Worm (Caenorhabditis elegans) whole organism, L3 larva: ENCODE results near the gene sri-50.

Source experiments
- R02D3.7 ChIP-seq: fragments of 150-350 bp; optimal IDR thresholded peaks from 2 replicates; lab custom pipeline; 2014; ENCODE audit warnings: missing biosample characterization, missing genetic modification characterization
- ZK546.5 ChIP-seq: sonication (generic microtip); optimal IDR thresholded peaks from 2 replicates; lab custom pipeline; 2017; ENCODE audit warnings: missing biosample characterization, missing genetic modification characterization
- ama-1 ChIP-seq: fragments of 150-350 bp; optimal IDR thresholded peaks from 2 replicates; lab custom pipeline; 2018
- ceh-16 ChIP-seq: sonication (generic microtip); optimal IDR thresholded peaks from 2 replicates; lab custom pipeline; 2017; ENCODE audit warnings: missing biosample characterization, missing genetic modification characterization
- ceh-82 ChIP-seq: fragments of 150-350 bp; optimal IDR thresholded peaks from 2 replicates; lab custom pipeline; 2014; ENCODE audit warnings: missing biosample characterization, missing genetic modification characterization
- ceh-9 ChIP-seq: sonication (generic microtip); optimal IDR thresholded peaks from 2 replicates; lab custom pipeline; 2018; ENCODE audit warnings: missing biosample characterization, missing genetic modification characterization
- daf-12 ChIP-seq: fragments of 150-350 bp; optimal IDR thresholded peaks from 2 replicates; lab custom pipeline; 2014; ENCODE audit warnings: missing biosample characterization, missing genetic modification reagents, missing genetic modification characterization
- egl-27 ChIP-seq: sonication (generic microtip); optimal IDR thresholded peaks from 4 replicates; lab custom pipeline; 2017; ENCODE audit warnings: missing biosample characterization, missing genetic modification reagents, missing genetic modification characterization
- egl-5 ChIP-seq: fragments of 150-350 bp; optimal IDR thresholded peaks from 2 replicates; lab custom pipeline; 2017; ENCODE audit warnings: missing biosample characterization, missing genetic modification reagents, missing genetic modification characterization, inconsistent platforms
- elt-2 ChIP-seq: sonication (generic microtip); optimal IDR thresholded peaks from 2 replicates; lab custom pipeline; 2016; ENCODE audit warnings: missing genetic modification reagents, mild to moderate bottlenecking, missing genetic modification characterization, missing compliant biosample characterization
- fkh-10 ChIP-seq: sonication (generic microtip); optimal IDR thresholded peaks from 2 replicates; lab custom pipeline; 2017; ENCODE audit warnings: missing biosample characterization, missing genetic modification reagents, missing genetic modification characterization
- fos-1 ChIP-seq: fragments of 150-350 bp; optimal IDR thresholded peaks from 2 replicates; lab custom pipeline; 2014; ENCODE audit warnings: missing biosample characterization, missing genetic modification characterization
- hmg-11 ChIP-seq: sonication (generic microtip); optimal IDR thresholded peaks from 2 replicates; lab custom pipeline; 2016; ENCODE audit warnings: missing genetic modification characterization, missing compliant biosample characterization
- jun-1 ChIP-seq: fragments of 150-350 bp; optimal IDR thresholded peaks from 2 replicates; lab custom pipeline; 2014; ENCODE audit warnings: missing biosample characterization, missing genetic modification reagents, missing genetic modification characterization
- lin-15B ChIP-seq: fragments of 150-350 bp; optimal IDR thresholded peaks from 2 replicates; lab custom pipeline; 2014; ENCODE audit warnings: missing biosample characterization, missing genetic modification characterization
- lsy-12 ChIP-seq: sonication (generic microtip); optimal IDR thresholded peaks from 2 replicates; lab custom pipeline; 2016; ENCODE audit warnings: mild to moderate bottlenecking, missing genetic modification characterization, missing compliant biosample characterization
- mml-1 ChIP-seq: fragments of 150-350 bp; sonication (generic microtip); optimal IDR thresholded peaks from 3 replicates; lab custom pipeline; 2014; ENCODE audit warnings: missing biosample characterization, missing genetic modification characterization
- nfya-1 ChIP-seq: sonication (generic microtip); optimal IDR thresholded peaks from 2 replicates; lab custom pipeline; 2017; ENCODE audit warnings: missing genetic modification characterization, mild to moderate bottlenecking, missing compliant biosample characterization, antibody characterized with exemption, moderate library complexity; ENCODE audit not compliant: insufficient read depth
- nhr-12 ChIP-seq: fragments of 150-350 bp; optimal IDR thresholded peaks from 2 replicates; lab custom pipeline; 2014; ENCODE audit warnings: missing biosample characterization, missing genetic modification characterization
- nhr-237 ChIP-seq: fragments of 150-350 bp; optimal IDR thresholded peaks from 2 replicates; lab custom pipeline; 2014; ENCODE audit warnings: missing biosample characterization, missing genetic modification characterization
- nhr-25 ChIP-seq: sonication (generic microtip); optimal IDR thresholded peaks from 2 replicates; lab custom pipeline; 2017; ENCODE audit warnings: missing biosample characterization, missing genetic modification characterization
- nhr-28 ChIP-seq: fragments of 150-350 bp; optimal IDR thresholded peaks from 2 replicates; lab custom pipeline; 2014; ENCODE audit warnings: missing biosample characterization, missing genetic modification characterization
- nhr-43 ChIP-seq: sonication (generic microtip); optimal IDR thresholded peaks from 2 replicates; lab custom pipeline; 2016; ENCODE audit warnings: mild to moderate bottlenecking, missing genetic modification characterization, missing compliant biosample characterization; ENCODE audit not compliant: poor library complexity, severe bottlenecking
- nhr-76 ChIP-seq: fragments of 150-350 bp; sonication (generic microtip); optimal IDR thresholded peaks from 5 replicates; lab custom pipeline; 2014; ENCODE audit warnings: missing biosample characterization, missing genetic modification characterization
- nhr-77 ChIP-seq: fragments of 150-350 bp; optimal IDR thresholded peaks from 2 replicates; lab custom pipeline; 2014; ENCODE audit warnings: missing biosample characterization, missing genetic modification characterization
- pha-4 ChIP-seq: fragments of 150-350 bp; optimal IDR thresholded peaks from 2 replicates; lab custom pipeline; 2014; ENCODE audit warnings: missing biosample characterization, missing genetic modification reagents, missing genetic modification characterization
- pqm-1 ChIP-seq: fragments of 150-350 bp; optimal IDR thresholded peaks from 2 replicates; lab custom pipeline; 2017; ENCODE audit warnings: missing biosample characterization, missing genetic modification characterization, inconsistent platforms
- sea-2 ChIP-seq: fragments of 150-350 bp; sonication (generic microtip); optimal IDR thresholded peaks from 4 replicates; lab custom pipeline; 2014; ENCODE audit warnings: missing biosample characterization, missing genetic modification reagents, missing genetic modification characterization
- skn-1 ChIP-seq: fragments of 150-350 bp; optimal IDR thresholded peaks from 2 replicates; lab custom pipeline; 2014; ENCODE audit warnings: missing biosample characterization, missing genetic modification characterization
- snpc-4 ChIP-seq: fragments of 150-350 bp; optimal IDR thresholded peaks from 2 replicates; lab custom pipeline; 2014; ENCODE audit warnings: missing biosample characterization, missing genetic modification characterization
- tbx-2 ChIP-seq: sonication (generic microtip); optimal IDR thresholded peaks from 2 replicates; lab custom pipeline; 2016; ENCODE audit warnings: mild to moderate bottlenecking, missing genetic modification characterization, missing compliant biosample characterization
- unc-62 ChIP-seq: fragments of 150-350 bp; sonication (generic microtip); optimal IDR thresholded peaks from 4 replicates; lab custom pipeline; 2014; ENCODE audit warnings: missing biosample characterization, missing genetic modification reagents, missing genetic modification characterization
- zag-1 ChIP-seq: fragments of 150-350 bp; optimal IDR thresholded peaks from 2 replicates; lab custom pipeline; 2014; ENCODE audit warnings: missing biosample characterization, missing genetic modification characterization
- ztf-4 ChIP-seq: fragments of 150-350 bp; optimal IDR thresholded peaks from 2 replicates; lab custom pipeline; 2014; ENCODE audit warnings: missing biosample characterization, missing genetic modification characterization

Gene sri-50

ce11 chrII:3248043-3248718 lies 44.7 kb downstream of the sri-50 start, which contains the start of the genes fbxc-50 and C17F4.2:
TSS of gene fbxc-50 (minus strand) at chrII:3248123.
TSS of gene C17F4.2 (plus strand) at chrII:3248668.
- TF ChIP-seq nhr-77 (tag; lab: Kevin White, UChicago) (no peak), mml-1 (tag; lab: Kevin White, UChicago) (no peak), snpc-4 (no peak), daf-12 (no peak), nhr-43 (no peak), nhr-76 (tag; lab: Kevin White, UChicago) (no peak), lin-15B (tag; lab: Kevin White, UChicago) (no peak), elt-2 (tag; lab: Kevin White, UChicago) (no peak), fos-1 (no peak), ztf-4 (tag; lab: Kevin White, UChicago) (no peak), fkh-10 (GFP tag; lab: Kevin White, UChicago) (no peak), egl-27 (tag; lab: Kevin White, UChicago) (no peak), sea-2 (GFP tag; lab: Kevin White, UChicago) (no peak), jun-1 (tag; lab: Kevin White, UChicago) (no peak), ceh-9 (tag; lab: Kevin White, UChicago) (no peak), nhr-25 (tag; lab: Kevin White, UChicago) (no peak), ceh-16 (no peak), nhr-28 (no peak), ama-1 (lab: Kevin White, UChicago) (no peak)

DNA sequence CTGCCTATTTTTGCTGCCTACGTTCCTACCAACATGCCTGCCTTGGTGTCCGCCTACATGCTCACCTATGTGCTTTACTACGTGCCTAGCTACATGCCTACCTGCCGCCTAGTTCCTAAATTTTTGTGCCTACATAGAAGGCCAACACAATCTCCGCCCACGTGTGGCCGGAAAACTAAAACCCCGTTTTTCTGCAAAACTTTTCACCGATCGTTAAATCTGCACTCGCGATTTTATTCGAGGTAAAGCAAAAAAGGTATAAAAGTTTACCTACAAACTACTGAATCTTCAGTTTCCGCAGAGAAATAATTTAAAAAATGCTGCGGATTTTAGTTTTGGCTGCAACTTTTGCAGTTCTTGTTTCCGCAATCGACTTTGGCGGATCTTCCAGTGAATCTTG lies 45.9 kb downstream of the sri-50 start, which contains the start of gene clec-124:
clec-124 (plus strand) TSS at position 301 of the 400 bp plus-strand sequence.
- TF ChIP-seq ceh-9 (tag; lab: Kevin White, UChicago) (no peak), mml-1 (tag; lab: Kevin White, UChicago) (no peak), ama-1 (lab: Kevin White, UChicago) (no peak), R02D3.7 (tag; lab: Kevin White, UChicago) (no peak), fkh-10 (GFP tag; lab: Kevin White, UChicago) (no peak), nhr-237 (no peak), lsy-12 (tag; lab: Kevin White, UChicago) (no peak)
- TF ChIP-seq, all 47 proteins: peak for 0

ce11 chrII:3250195-3250594 lies 46.7 kb downstream of the sri-50 start:
- TF ChIP-seq fkh-10 (GFP tag; lab: Kevin White, UChicago) (no peak), egl-5 (tag; lab: Kevin White, UChicago) (no peak), pha-4 (tag; lab: Kevin White, UChicago) (no peak), ztf-4 (tag; lab: Kevin White, UChicago) (no peak), ceh-82 (tag; lab: Kevin White, UChicago) (no peak), ZK546.5 (tag; lab: Kevin White, UChicago) (no peak), lsy-12 (tag; lab: Kevin White, UChicago) (no peak), nhr-76 (tag; lab: Kevin White, UChicago) (no peak), tbx-2 (tag; lab: Kevin White, UChicago) (no peak), zag-1 (tag; lab: Kevin White, UChicago) (no peak), nfya-1 (no peak), ceh-9 (tag; lab: Kevin White, UChicago) (no peak), pqm-1 (tag; lab: Kevin White, UChicago) (no peak), hmg-11 (tag; lab: Kevin White, UChicago) (no peak), nhr-77 (tag; lab: Kevin White, UChicago) (no peak), skn-1 (tag; lab: Kevin White, UChicago) (no peak)

DNA sequence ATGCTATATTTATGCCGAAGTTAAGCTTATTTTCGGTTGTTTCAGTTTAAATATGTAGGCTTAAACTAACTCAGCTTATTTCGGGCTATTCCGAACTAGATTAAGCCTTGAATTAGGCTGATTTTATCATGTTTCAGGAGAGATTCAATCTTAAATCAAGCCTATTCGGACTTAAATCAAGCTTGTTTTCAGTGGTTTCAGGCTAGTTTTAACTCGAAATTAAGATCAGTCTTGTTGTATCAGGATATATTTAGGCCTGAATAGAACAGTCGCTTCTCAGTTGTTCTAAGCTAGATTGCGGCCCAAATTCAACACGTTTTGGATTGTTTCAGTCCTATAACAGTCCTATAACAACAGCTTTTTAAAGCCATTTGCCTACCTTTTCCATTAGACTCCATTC lies 48.3 kb downstream of the sri-50 start:
- no peak for TF ChIP-seq unc-62
- no peak for TF ChIP-seq nhr-12 (tag; lab: Kevin White, UChicago)
- TF ChIP-seq nhr-77 (tag; lab: Kevin White, UChicago): no peak
- TF ChIP-seq lin-15B (tag; lab: Kevin White, UChicago): no peak
- TF ChIP-seq nhr-25 (tag; lab: Kevin White, UChicago): no peak
- TF ChIP-seq ceh-9 (tag; lab: Kevin White, UChicago): no peak
